Worm (Caenorhabditis elegans): ENCODE results near the gene T22B7.22.

The T22B7.22 gene

DNA sequence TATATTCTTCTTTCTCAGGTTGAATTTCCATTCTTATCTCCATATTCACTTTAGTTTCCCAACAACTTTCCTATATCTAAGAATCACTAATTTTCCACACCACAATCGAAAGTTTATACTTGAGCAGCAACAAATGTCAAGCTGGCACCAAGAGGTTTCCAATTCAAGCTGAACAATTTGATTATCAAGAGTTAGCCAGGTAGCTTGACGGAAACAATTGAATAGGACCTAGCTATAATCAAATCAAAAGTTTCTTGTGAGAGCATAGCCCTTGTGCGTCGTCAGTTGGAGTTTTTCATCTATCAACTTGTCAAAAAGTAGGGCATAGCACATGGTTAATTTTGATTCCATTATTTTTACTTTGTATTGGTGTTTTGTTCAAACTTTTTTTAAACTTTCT lies 4.2 kb upstream of the T22B7.22 start:
- no peak for TF ChIP-seq D2030.7 (GFP tag; IDR thresholded peaks at IDR 0.05)
- no peak for TF ChIP-seq Y67H2A.10 (GFP tag; conservative IDR thresholded peaks at IDR 0.05)
- no peak for TF ChIP-seq unc-62 (GFP tag; optimal IDR thresholded peaks at IDR 0.05)
- no peak for TF ChIP-seq ekl-4 (GFP tag; IDR thresholded peaks at IDR 0.05)
- TF ChIP-seq F22D6.2 (tag; optimal IDR thresholded peaks at IDR 0.05): no peak
- TF ChIP-seq ZK185.1 (tag; optimal IDR thresholded peaks at IDR 0.05; ENCODE audit: poor library complexity, severe bottlenecking): no peak
- TF ChIP-seq bed-2 (GFP tag; IDR thresholded peaks at IDR 0.05): no peak
- no peak for TF ChIP-seq atf-7 (tag; optimal IDR thresholded peaks at IDR 0.05)
- TF ChIP-seq ceh-100 (GFP tag; IDR thresholded peaks at IDR 0.05): no peak
- TF ChIP-seq attf-3 (GFP tag; conservative IDR thresholded peaks at IDR 0.05): no peak
- TF ChIP-seq aptf-3 (GFP tag; IDR thresholded peaks at IDR 0.05): no peak
- TF ChIP-seq madf-8 (GFP tag; conservative IDR thresholded peaks at IDR 0.05): no peak
- no peak for TF ChIP-seq F33H1.4 (GFP tag; IDR thresholded peaks at IDR 0.05)
- no peak for TF ChIP-seq him-1 (tag; optimal IDR thresholded peaks at IDR 0.05)
- TF ChIP-seq madf-10 (tag; optimal IDR thresholded peaks at IDR 0.05): no peak
- no peak for TF ChIP-seq hmg-1.2 (GFP tag; IDR thresholded peaks at IDR 0.05)

DNA sequence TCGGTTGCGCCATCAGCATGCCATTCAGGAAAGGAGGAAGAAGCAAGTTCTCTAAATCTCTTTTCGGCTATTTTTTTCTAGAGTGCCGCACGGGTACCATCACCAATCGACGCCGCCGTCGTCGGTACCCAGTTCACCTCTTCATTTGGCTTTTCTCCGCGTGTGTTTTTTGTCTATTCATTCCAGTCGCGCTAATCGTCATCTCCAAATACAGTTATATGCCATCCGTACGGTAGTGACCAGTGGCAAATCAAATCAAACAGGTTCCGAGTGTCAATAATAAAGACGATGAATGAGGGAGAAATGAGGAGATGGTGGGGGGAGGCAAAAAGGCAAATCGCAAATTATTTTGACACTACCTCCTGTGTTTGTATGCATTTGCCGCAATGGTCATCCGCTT lies 1.4 kb downstream of the T22B7.22 start:
- TF ChIP-seq B0336.3 (GFP tag; IDR thresholded peaks at IDR 0.05): no peak
- no peak for TF ChIP-seq rcor-1 (GFP tag; IDR thresholded peaks at IDR 0.05)
- TF ChIP-seq nhr-80 (tag; optimal IDR thresholded peaks at IDR 0.05): no peak
- TF ChIP-seq attf-5 (GFP tag; optimal IDR thresholded peaks at IDR 0.05): no peak
- no peak for TF ChIP-seq lin-26 (GFP tag; IDR thresholded peaks at IDR 0.05)
- TF ChIP-seq unc-130 (GFP tag; optimal IDR thresholded peaks at IDR 0.05): no peak
- TF ChIP-seq die-1 (tag; optimal IDR thresholded peaks at IDR 0.05): no peak
- TF ChIP-seq efl-1 (GFP tag; optimal IDR thresholded peaks at IDR 0.05): no peak
- no peak for TF ChIP-seq ceh-27 (GFP tag; optimal IDR thresholded peaks at IDR 0.05)

DNA sequence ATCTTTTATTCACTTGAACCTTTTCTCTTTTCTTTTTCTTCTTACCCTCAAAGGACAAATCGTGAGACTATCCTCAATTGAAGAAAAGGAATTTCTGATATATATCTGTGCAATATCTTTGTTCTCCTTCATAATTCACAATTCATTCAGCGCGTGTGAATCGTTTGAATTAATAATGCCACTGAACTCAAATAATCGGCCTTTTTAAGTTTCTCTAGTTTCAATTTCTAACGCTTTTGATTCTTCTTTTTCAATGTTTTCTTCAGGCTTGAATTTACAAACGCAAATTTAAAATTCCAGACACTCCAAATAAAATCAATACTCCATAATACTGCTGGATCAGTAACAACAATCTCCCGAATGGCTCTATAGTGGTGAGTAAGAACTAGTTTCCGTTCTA lies 3.8 kb downstream of the T22B7.22 start, which contains the start of gene egl-13:
Gene egl-13, plus strand, starts transcription at position 301 of the 400 bp plus-strand sequence.
- TF ChIP-seq cebp-2 (GFP tag; IDR thresholded peaks at IDR 0.05) (no peak), hsf-1 (GFP tag; IDR thresholded peaks at IDR 0.05) (no peak), nhr-90 (tag; optimal IDR thresholded peaks at IDR 0.05) (no peak), ztf-25 (GFP tag; IDR thresholded peaks at IDR 0.05) (no peak), nfya-1 (tag; optimal IDR thresholded peaks at IDR 0.05; ENCODE audit: borderline replicate concordance, insufficient read depth) (no peak), Y53F4B.3 (GFP tag; IDR thresholded peaks at IDR 0.05) (no peak)

DNA sequence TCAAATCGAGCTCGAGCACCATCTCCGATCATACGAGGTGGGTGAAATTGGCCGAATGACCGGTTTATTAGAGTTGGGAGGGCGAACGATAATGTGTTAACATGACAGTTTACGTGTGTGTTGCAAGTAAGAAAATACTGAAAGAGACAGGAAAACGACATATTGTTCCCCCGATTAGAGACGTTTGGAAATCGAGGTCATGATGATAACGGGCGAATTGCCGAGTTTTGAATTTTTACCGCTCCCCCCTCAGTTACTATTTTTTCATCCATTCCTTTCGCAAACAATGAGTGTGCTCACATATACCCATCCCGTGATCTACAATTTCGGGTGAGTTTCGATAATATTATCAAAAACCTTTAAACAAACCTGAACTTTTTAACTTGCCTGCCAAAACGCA lies 10.0 kb downstream of the T22B7.22 start:
- TF ChIP-seq K12H6.12 (tag; optimal IDR thresholded peaks at IDR 0.05): no peak
- no peak for TF ChIP-seq mxl-1 (tag; optimal IDR thresholded peaks at IDR 0.05)
- TF ChIP-seq lag-1 (GFP tag; IDR thresholded peaks at IDR 0.05): no peak
- TF ChIP-seq F10E7.11 (tag; optimal IDR thresholded peaks at IDR 0.05): no peak
- TF ChIP-seq dox-1 (GFP tag; IDR thresholded peaks at IDR 0.05): peak; percentile 62
- no peak for TF ChIP-seq tlf-1 (GFP tag; optimal IDR thresholded peaks at IDR 0.05)
- peak; percentile 92 for TF ChIP-seq nhr-80 (tag; optimal IDR thresholded peaks at IDR 0.05)
- TF ChIP-seq madf-8 (GFP tag; conservative IDR thresholded peaks at IDR 0.05): no peak
- no peak for TF ChIP-seq sdz-38 (tag; optimal IDR thresholded peaks at IDR 0.05)
- TF ChIP-seq hrde-1 (tag; optimal IDR thresholded peaks at IDR 0.05; ENCODE audit: borderline replicate concordance): no peak
- no peak for TF ChIP-seq rpc-1 (optimal IDR thresholded peaks at IDR 0.05)
- no peak for TF ChIP-seq rpc-1 (tag; optimal IDR thresholded peaks at IDR 0.05)
